Fruit fly (Drosophila melanogaster) whole organism: ENCODE results near the gene CG8500.

Source experiments
- CG8478 ChIP-seq: fragments of >200 bp; optimal IDR thresholded peaks from 2 replicates; lab custom pipeline; 2018; ENCODE audit warnings: inconsistent platforms
- pan ChIP-seq: fragments of >200 bp; optimal IDR thresholded peaks from 2 replicates; lab custom pipeline; 2017
- psq ChIP-seq: fragments of >200 bp; optimal IDR thresholded peaks from 2 replicates; lab custom pipeline; 2017

DNA sequence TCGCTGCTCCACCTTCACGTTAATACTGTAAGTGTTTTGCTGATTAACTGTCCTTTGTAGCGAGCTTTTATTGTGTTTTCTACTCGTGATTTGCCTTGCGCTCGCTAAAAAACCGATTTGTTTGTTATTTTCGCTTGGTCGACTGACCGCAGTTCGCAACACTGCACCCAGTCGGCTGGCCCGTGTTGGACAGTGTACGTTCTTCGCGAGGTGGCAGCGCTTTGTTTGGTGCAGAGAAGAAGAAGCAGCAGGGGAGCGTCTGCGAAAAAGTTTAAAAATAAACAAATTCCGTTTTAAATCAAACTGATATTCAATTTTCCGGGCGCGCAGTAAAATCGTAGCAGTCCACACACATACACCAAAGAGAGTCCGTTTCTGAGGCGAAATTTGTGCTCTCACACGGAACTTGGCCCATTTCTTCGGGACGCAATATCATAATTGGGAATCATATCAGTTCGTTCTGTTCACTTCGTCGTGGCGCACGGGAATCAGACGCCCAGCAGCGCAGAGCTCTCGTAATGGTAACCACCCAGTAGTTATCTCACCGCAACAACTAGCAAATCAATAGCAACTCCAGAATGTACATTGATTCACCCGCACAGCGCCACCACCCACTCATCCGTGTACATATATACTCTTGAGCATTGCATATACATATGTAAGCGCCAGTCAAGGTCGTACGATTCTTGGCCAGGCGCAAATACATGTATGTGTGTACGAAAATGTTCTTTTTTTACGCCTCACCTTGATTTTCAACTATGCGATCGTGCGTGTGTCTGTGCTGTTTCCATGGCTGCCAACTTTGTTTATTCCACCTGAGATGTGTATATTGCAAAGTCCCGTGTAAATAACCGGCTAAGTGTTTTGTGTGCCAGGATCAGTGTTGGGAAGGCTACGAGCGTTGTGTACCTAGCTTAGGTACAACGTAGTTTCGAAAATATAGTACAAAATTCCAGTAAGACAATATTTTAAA lies 16.5 kb upstream of the CG8500 start, which contains the start of gene Naa80:
- TF ChIP-seq psq (no peak), CG8478 (no peak), pan (lab: Kevin White, UChicago) (no peak)
